Worm (Caenorhabditis elegans) whole organism, young adult: ENCODE data around the gene lin-22.

Source experiments
- K12H6.12 ChIP-seq: fragments of 200-800 bp; sonication (Bioruptor generic); optimal IDR thresholded peaks from 2 replicates; lab custom pipeline; 2018; ENCODE audit warnings: mild to moderate bottlenecking, missing genetic modification characterization, missing compliant biosample characterization
- Y56A3A.18 ChIP-seq: fragments of 200-800 bp; sonication (Bioruptor generic); IDR thresholded peaks from 2 replicates; pipeline ENCODE4 v1.3.6; 2022; ENCODE audit warnings: missing genetic modification reagents, missing genetic modification characterization, missing compliant biosample characterization
- Y79H2A.3 ChIP-seq: fragments of 200-800 bp; sonication (Bioruptor generic); conservative IDR thresholded peaks from 2 replicates; pipeline ENCODE4 v1.3.6; 2022; ENCODE audit warnings: missing genetic modification reagents, missing genetic modification characterization, missing compliant biosample characterization
- attf-6 ChIP-seq: fragments of 200-800 bp; sonication (Bioruptor generic); IDR thresholded peaks from 2 replicates; pipeline ENCODE4 v1.3.6; 2022; ENCODE audit warnings: missing genetic modification reagents, missing genetic modification characterization, missing compliant biosample characterization
- cebp-2 ChIP-seq: fragments of 200-800 bp; sonication (Bioruptor generic); IDR thresholded peaks from 2 replicates; pipeline ENCODE4 v1.3.6; 2022; ENCODE audit warnings: missing genetic modification characterization, missing compliant biosample characterization
- ceh-40 ChIP-seq: fragments of 200-800 bp; sonication (Bioruptor generic); IDR thresholded peaks from 2 replicates; pipeline ENCODE4 v1.3.6; 2022; ENCODE audit warnings: missing genetic modification characterization, missing compliant biosample characterization
- ceh-58 ChIP-seq: fragments of 200-800 bp; sonication (Bioruptor generic); IDR thresholded peaks from 2 replicates; pipeline ENCODE4 v1.3.6; 2022; ENCODE audit warnings: missing genetic modification characterization, missing compliant biosample characterization
- ceh-91 ChIP-seq: fragments of 200-800 bp; sonication (Bioruptor generic); IDR thresholded peaks from 2 replicates; pipeline ENCODE4 v1.3.6; 2022; ENCODE audit warnings: missing genetic modification reagents, missing genetic modification characterization, missing compliant biosample characterization
- egrh-3 ChIP-seq: fragments of 200-800 bp; sonication (Bioruptor generic); IDR thresholded peaks from 2 replicates; pipeline ENCODE4 v1.3.6; 2022; ENCODE audit warnings: missing genetic modification reagents, missing genetic modification characterization, missing compliant biosample characterization
- hrde-1 ChIP-seq: sonication (generic microtip); optimal IDR thresholded peaks from 2 replicates; lab custom pipeline; 2016; ENCODE audit warnings: missing genetic modification characterization, mild to moderate bottlenecking, missing compliant biosample characterization, moderate library complexity, missing genotype, missing genetic modification reagents, borderline replicate concordance
- lin-40 ChIP-seq: sonication (generic microtip); optimal IDR thresholded peaks from 2 replicates; lab custom pipeline; 2016; ENCODE audit warnings: missing genetic modification characterization, mild to moderate bottlenecking, missing compliant biosample characterization, missing genotype, missing genetic modification reagents
- lsl-1 ChIP-seq: fragments of 200-800 bp; sonication (Bioruptor generic); optimal IDR thresholded peaks from 2 replicates; lab custom pipeline; 2018; ENCODE audit warnings: mild to moderate bottlenecking, missing genetic modification characterization, moderate library complexity, missing compliant biosample characterization
- mes-4 ChIP-seq: sonication (generic microtip); optimal IDR thresholded peaks from 2 replicates; lab custom pipeline; 2016; ENCODE audit warnings: missing genotype, missing genetic modification characterization, missing compliant biosample characterization
- nhr-27 ChIP-seq: fragments of 200-800 bp; sonication (Bioruptor generic); optimal IDR thresholded peaks from 2 replicates; lab custom pipeline; 2018; ENCODE audit warnings: mild to moderate bottlenecking, missing genetic modification characterization, moderate library complexity, missing compliant biosample characterization
- rcor-1 ChIP-seq: fragments of 200-800 bp; sonication (Bioruptor generic); IDR thresholded peaks from 2 replicates; pipeline ENCODE4 v1.3.6; 2022; ENCODE audit warnings: missing genetic modification reagents, missing genetic modification characterization, missing compliant biosample characterization
- repo-1 ChIP-seq: sonication (generic microtip); optimal IDR thresholded peaks from 2 replicates; lab custom pipeline; 2017; ENCODE audit warnings: mild to moderate bottlenecking, missing genetic modification characterization, missing compliant biosample characterization
- unc-62 ChIP-seq: fragments of 150-350 bp; optimal IDR thresholded peaks from 2 replicates; lab custom pipeline; 2014; ENCODE audit warnings: missing biosample characterization, missing genetic modification reagents, missing genetic modification characterization
- zfh-2 ChIP-seq: fragments of 200-800 bp; sonication (Bioruptor generic); conservative IDR thresholded peaks from 2 replicates; pipeline ENCODE4 v1.3.6; 2022; ENCODE audit warnings: missing genetic modification reagents, missing genetic modification characterization, missing compliant biosample characterization

lin-22 gene

DNA sequence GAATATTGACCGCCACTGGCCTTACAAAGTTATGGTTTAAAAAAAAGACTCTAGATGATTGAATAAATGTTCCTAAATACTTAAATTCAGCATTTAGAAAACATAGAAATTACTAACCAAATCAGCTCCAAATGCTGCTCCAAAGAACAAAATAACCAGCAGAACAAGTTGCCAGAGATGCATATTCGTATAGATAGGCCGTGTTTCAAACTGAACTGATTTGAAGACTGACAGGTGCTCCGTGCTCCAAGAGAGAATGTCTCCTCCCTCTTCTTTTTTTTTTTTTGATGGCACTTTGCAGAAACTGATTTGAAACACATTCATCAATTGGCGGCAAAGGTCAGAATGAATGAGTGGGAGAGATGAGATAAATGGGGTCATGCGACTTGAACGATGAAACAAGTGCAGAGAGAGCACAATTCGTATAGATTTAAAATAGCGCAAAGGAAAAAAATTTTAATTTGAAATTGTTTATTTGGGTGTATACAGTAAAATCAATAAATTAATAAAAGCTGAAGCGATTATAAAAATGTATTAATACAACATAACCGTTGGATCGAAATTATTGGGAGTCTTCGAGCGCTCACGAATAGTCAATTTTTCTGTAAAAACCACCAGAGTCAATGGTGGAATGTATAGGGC, 50.2 kb downstream of the lin-22 start, which contains the start of gene cpg-9:
Gene cpg-9, minus strand, starts transcription at position 592 of the 642 bp plus-strand sequence.
- TF ChIP-seq ceh-58 (GFP tag; lab: Robert Waterston, UW) (no peak), ceh-91 (GFP tag; lab: Robert Waterston, UW) (no peak), lin-40 (no peak), ceh-40 (GFP tag; lab: Robert Waterston, UW) (no peak), hrde-1 (no peak), rcor-1 (GFP tag; lab: Robert Waterston, UW) (no peak), K12H6.12 (tag; lab: Kevin White, UChicago) (no peak), lsl-1 (GFP tag; lab: Kevin White, UChicago) (no peak), unc-62 (GFP tag; lab: Kevin White, UChicago) (no peak), repo-1 (no peak), nhr-27 (tag; lab: Kevin White, UChicago) (no peak), Y56A3A.18 (GFP tag; lab: Robert Waterston, UW) (no peak), zfh-2 (no peak), cebp-2 (GFP tag; lab: Robert Waterston, UW) (no peak), egrh-3 (GFP tag; lab: Robert Waterston, UW) (no peak), mes-4 (tag; lab: Kevin White, UChicago) (no peak)
- TF ChIP-seq, all 124 proteins: peak for 0

DNA sequence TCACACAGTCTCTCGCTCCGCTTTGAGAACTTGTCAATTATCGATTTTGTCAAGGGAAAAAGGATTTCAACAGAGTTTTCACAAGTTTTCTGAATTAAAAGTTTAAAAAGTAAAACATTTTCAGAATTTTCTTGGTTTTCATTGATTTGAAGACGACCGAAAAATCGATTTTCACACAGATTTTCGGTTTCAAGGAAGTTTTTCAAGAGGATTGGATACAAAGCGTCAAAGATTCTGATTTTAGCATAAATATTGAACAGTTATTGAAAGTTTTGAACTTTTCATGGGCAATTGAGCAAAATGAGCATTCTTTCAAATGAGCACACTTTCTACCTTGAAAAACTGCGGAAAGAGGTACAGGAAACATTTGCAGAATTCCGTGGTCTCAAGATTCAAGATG, 52.5 kb downstream of the lin-22 start, which contains the start of gene Y67D8C.2:
Gene Y67D8C.2, plus strand, starts transcription at position 301 of the 400 bp plus-strand sequence.
- TF ChIP-seq attf-6, result no peak
- no peak for TF ChIP-seq Y79H2A.3 (GFP tag; lab: Robert Waterston, UW)
- TF ChIP-seq K12H6.12 (tag; lab: Kevin White, UChicago), result no peak
- TF ChIP-seq, all 124 proteins: peak for 0
